Worm (Caenorhabditis elegans) whole organism, early embryonic: ENCODE results near the gene irld-49.
A peak's percentile ranks its signal among the peaks of the same experiment; 100 is the strongest.

Source experiments
- B0310.2 ChIP-seq: sonication (generic microtip); optimal IDR thresholded peaks from 2 replicates; lab custom pipeline; 2016; ENCODE audit warnings: mild to moderate bottlenecking, missing genetic modification characterization, missing compliant biosample characterization
- F13C5.2 ChIP-seq: sonication (generic microtip); optimal IDR thresholded peaks from 2 replicates; lab custom pipeline; 2017; ENCODE audit warnings: mild to moderate bottlenecking, missing genetic modification characterization, inconsistent platforms, missing compliant biosample characterization
- aly-1 ChIP-seq: sonication (generic microtip); optimal IDR thresholded peaks from 2 replicates; lab custom pipeline; 2016; ENCODE audit warnings: missing genetic modification characterization, missing compliant biosample characterization
- ama-1 ChIP-seq: fragments of 150-350 bp; optimal IDR thresholded peaks from 2 replicates; lab custom pipeline; 2014
- ceh-13 ChIP-seq: fragments of 200-800 bp; sonication (Bioruptor generic); optimal IDR thresholded peaks from 2 replicates; lab custom pipeline; 2018; ENCODE audit warnings: mild to moderate bottlenecking, missing genetic modification characterization, missing compliant biosample characterization
- ceh-36 ChIP-seq: sonication (generic microtip); optimal IDR thresholded peaks from 2 replicates; lab custom pipeline; 2016; ENCODE audit warnings: missing genetic modification characterization, inconsistent platforms, missing compliant biosample characterization
- ets-7 ChIP-seq: sonication (generic microtip); optimal IDR thresholded peaks from 2 replicates; lab custom pipeline; 2016; ENCODE audit warnings: missing genotype, missing genetic modification characterization, missing compliant biosample characterization
- flt-1 ChIP-seq: fragments of 200-800 bp; sonication (Bioruptor generic); IDR thresholded peaks from 2 replicates; pipeline ENCODE4 v1.3.6; 2022; ENCODE audit warnings: missing genetic modification characterization, missing compliant biosample characterization
- hmbx-1 ChIP-seq: sonication (generic microtip); optimal IDR thresholded peaks from 2 replicates; lab custom pipeline; 2016; ENCODE audit warnings: mild to moderate bottlenecking, missing genetic modification characterization, missing compliant biosample characterization
- hmg-4 ChIP-seq: fragments of 200-800 bp; sonication (Bioruptor generic); optimal IDR thresholded peaks from 2 replicates; lab custom pipeline; 2018; ENCODE audit warnings: mild to moderate bottlenecking, missing genetic modification characterization, missing compliant biosample characterization
- hnd-1 ChIP-seq: sonication (generic microtip); optimal IDR thresholded peaks from 2 replicates; lab custom pipeline; 2016; ENCODE audit warnings: missing genetic modification characterization, missing compliant biosample characterization
- pes-1 ChIP-seq: fragments of 200-800 bp; sonication (Bioruptor generic); IDR thresholded peaks from 2 replicates; pipeline ENCODE4 v1.3.6; 2022; ENCODE audit warnings: missing genetic modification reagents, missing genetic modification characterization, missing compliant biosample characterization
- scrt-1 ChIP-seq: fragments of 200-800 bp; sonication (Bioruptor generic); IDR thresholded peaks from 2 replicates; pipeline ENCODE4 v1.3.6; 2022; ENCODE audit warnings: missing genetic modification characterization, missing compliant biosample characterization
- sea-1 ChIP-seq: fragments of 200-800 bp; sonication (Bioruptor generic); conservative IDR thresholded peaks from 2 replicates; pipeline ENCODE4 v1.3.6; 2022; ENCODE audit warnings: missing genetic modification characterization, missing compliant biosample characterization
- tbx-11 ChIP-seq: fragments of 200-800 bp; sonication (Bioruptor generic); IDR thresholded peaks from 2 replicates; pipeline ENCODE4 v1.3.6; 2022; ENCODE audit warnings: missing genetic modification characterization, missing compliant biosample characterization
- tbx-37 ChIP-seq: fragments of 200-800 bp; sonication (Bioruptor generic); conservative IDR thresholded peaks from 2 replicates; pipeline ENCODE4 v1.3.6; 2022; ENCODE audit warnings: missing genetic modification reagents, missing genetic modification characterization, missing compliant biosample characterization
- tra-4 ChIP-seq: sonication (generic microtip); optimal IDR thresholded peaks from 2 replicates; lab custom pipeline; 2017; ENCODE audit warnings: missing genetic modification characterization, missing compliant biosample characterization

irld-49 gene

ce11 chrII:2920817-2921458 lies 23.0 kb upstream of the irld-49 start:
- no peak for TF ChIP-seq tbx-11 (GFP tag; lab: Robert Waterston, UW)
- no peak for TF ChIP-seq ceh-36 (tag; lab: Kevin White, UChicago)
- no peak for TF ChIP-seq hmbx-1 (tag; lab: Kevin White, UChicago)
- TF ChIP-seq ets-7 (tag; lab: Kevin White, UChicago): no peak
- no peak for TF ChIP-seq aly-1 (tag; lab: Kevin White, UChicago)
- no peak for TF ChIP-seq ama-1 (lab: Kevin White, UChicago)
- TF ChIP-seq flt-1 (GFP tag; lab: Robert Waterston, UW): no peak
- TF ChIP-seq scrt-1: no peak
- no peak for TF ChIP-seq sea-1 (GFP tag; lab: Robert Waterston, UW)
- no peak for TF ChIP-seq hnd-1
- TF ChIP-seq F13C5.2 (tag; lab: Kevin White, UChicago): no peak

ce11 chrII:2921860-2922259 lies 22.1 kb upstream of the irld-49 start:
- no peak for TF ChIP-seq B0310.2
- TF ChIP-seq tra-4 (tag; lab: Kevin White, UChicago): no peak
- no peak for TF ChIP-seq tbx-11 (GFP tag; lab: Robert Waterston, UW)
- no peak for TF ChIP-seq hmbx-1 (tag; lab: Kevin White, UChicago)
- TF ChIP-seq sea-1 (GFP tag; lab: Robert Waterston, UW): no peak
- no peak for TF ChIP-seq ama-1 (lab: Kevin White, UChicago)
- TF ChIP-seq ceh-36 (tag; lab: Kevin White, UChicago): no peak

ce11 chrII:2922359-2922758 lies 21.6 kb upstream of the irld-49 start:
- TF ChIP-seq flt-1 (GFP tag; lab: Robert Waterston, UW): no peak
- TF ChIP-seq ama-1 (lab: Kevin White, UChicago): no peak
- no peak for TF ChIP-seq F13C5.2 (tag; lab: Kevin White, UChicago)
- TF ChIP-seq tbx-11 (GFP tag; lab: Robert Waterston, UW): no peak
- TF ChIP-seq ets-7 (tag; lab: Kevin White, UChicago): no peak
- no peak for TF ChIP-seq ceh-36 (tag; lab: Kevin White, UChicago)
- TF ChIP-seq ceh-13 (GFP tag; lab: Kevin White, UChicago): no peak
- no peak for TF ChIP-seq pes-1 (GFP tag; lab: Robert Waterston, UW)
- no peak for TF ChIP-seq sea-1 (GFP tag; lab: Robert Waterston, UW)
- no peak for TF ChIP-seq hnd-1
- TF ChIP-seq aly-1 (tag; lab: Kevin White, UChicago): no peak
- no peak for TF ChIP-seq tra-4 (tag; lab: Kevin White, UChicago)
- TF ChIP-seq B0310.2: no peak
- no peak for TF ChIP-seq hmbx-1 (tag; lab: Kevin White, UChicago)
- no peak for TF ChIP-seq scrt-1
- no peak for TF ChIP-seq tbx-37 (GFP tag; lab: Robert Waterston, UW)
- no peak for TF ChIP-seq hmg-4 (GFP tag; lab: Kevin White, UChicago)

ce11 chrII:2922782-2923181 lies 21.2 kb upstream of the irld-49 start:
- TF ChIP-seq tra-4 (tag; lab: Kevin White, UChicago) (no peak), pes-1 (GFP tag; lab: Robert Waterston, UW) (0 out of 2 replicates have a peak, but pooled peaks have one; percentile 29)

ce11 chrII:2923617-2924016 lies 20.4 kb upstream of the irld-49 start, which contains the start of gene ZK355.2:
Gene ZK355.2 (plus strand): TSS chrII:2923917.
- TF ChIP-seq ceh-36 (tag; lab: Kevin White, UChicago) (peak; percentile 15), hmbx-1 (tag; lab: Kevin White, UChicago) (no peak)

- TF ChIP-seq sea-1 (GFP tag; lab: Robert Waterston, UW) (no peak), ceh-36 (tag; lab: Kevin White, UChicago) (no peak), ceh-13 (GFP tag; lab: Kevin White, UChicago) (no peak), hnd-1 (no peak), F13C5.2 (tag; lab: Kevin White, UChicago) (no peak), aly-1 (tag; lab: Kevin White, UChicago) (no peak), flt-1 (GFP tag; lab: Robert Waterston, UW) (no peak)
Measured at ce11 chrII:2925032-2925431, 18.9 kb upstream of the irld-49 start.

ce11 chrII:2925806-2926558 lies 18.0 kb upstream of the irld-49 start:
- TF ChIP-seq tbx-11 (GFP tag; lab: Robert Waterston, UW) (no peak), ceh-13 (GFP tag; lab: Kevin White, UChicago) (no peak), hmg-4 (GFP tag; lab: Kevin White, UChicago) (no peak), ets-7 (tag; lab: Kevin White, UChicago) (no peak), tra-4 (tag; lab: Kevin White, UChicago) (no peak), sea-1 (GFP tag; lab: Robert Waterston, UW) (no peak), ceh-36 (tag; lab: Kevin White, UChicago) (no peak), B0310.2 (no peak), aly-1 (tag; lab: Kevin White, UChicago) (no peak), ama-1 (lab: Kevin White, UChicago) (no peak), hnd-1 (no peak)
